Fruit fly (Drosophila melanogaster) whole organism: ENCODE results near the gene PIG-Wb.

Experiments used
- CG8478 ChIP-seq: fragments of >200 bp; optimal IDR thresholded peaks from 2 replicates; lab custom pipeline; 2018; ENCODE audit warnings: inconsistent platforms
- psq ChIP-seq: fragments of >200 bp; optimal IDR thresholded peaks from 2 replicates; lab custom pipeline; 2017
- usp ChIP-seq: fragments of >200 bp; optimal IDR thresholded peaks from 2 replicates; lab custom pipeline; 2017; ENCODE audit warnings: missing biosample characterization, missing genetic modification characterization, mixed read lengths

DNA sequence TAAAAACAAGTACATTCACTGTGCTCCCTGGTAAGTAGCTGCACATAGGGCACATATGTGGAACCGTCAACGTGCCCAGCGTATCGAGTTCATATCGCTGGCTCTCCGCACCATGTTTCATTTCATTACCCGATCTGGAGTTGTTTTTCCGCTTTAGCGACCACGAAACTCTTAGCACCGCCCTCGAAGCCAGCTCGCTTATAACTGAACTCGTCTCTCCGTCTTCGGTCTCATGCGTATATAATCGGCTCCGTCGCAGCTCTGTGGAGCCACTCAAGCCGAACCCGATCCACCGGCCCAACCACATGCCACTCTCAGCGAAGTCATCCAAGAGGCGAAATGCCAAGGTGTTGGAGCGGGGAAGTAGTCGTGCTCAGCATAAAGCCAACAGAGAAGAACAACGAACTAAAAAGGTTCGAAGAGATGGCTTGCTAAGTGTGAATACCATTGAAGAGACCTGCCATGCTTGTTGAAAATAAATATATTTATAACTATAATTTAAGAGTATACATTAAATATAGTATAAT, 17.6 kb upstream of the PIG-Wb start, which contains the start of gene Cht2:
- no peak for TF ChIP-seq usp (GFP tag; lab: Kevin White, UChicago)
- no peak for TF ChIP-seq CG8478 (lab: Kevin White, UChicago)
- no peak for TF ChIP-seq psq (lab: Kevin White, UChicago)
